Worm (Caenorhabditis elegans) whole organism, late embryonic: ENCODE data around the gene T24D5.1.

Experiments
- ama-1 ChIP-seq: fragments of 150-350 bp; optimal IDR thresholded peaks from 2 replicates; lab custom pipeline; 2014
- ceh-14 ChIP-seq: sonication (generic microtip); optimal IDR thresholded peaks from 2 replicates; lab custom pipeline; 2016; ENCODE audit warnings: missing genotype, missing genetic modification characterization, missing compliant biosample characterization
- elt-4 ChIP-seq: sonication (generic microtip); optimal IDR thresholded peaks from 2 replicates; lab custom pipeline; 2016; ENCODE audit warnings: missing genetic modification characterization, missing compliant biosample characterization
- fax-1 ChIP-seq: sonication (generic microtip); optimal IDR thresholded peaks from 2 replicates; lab custom pipeline; 2016; ENCODE audit warnings: missing genotype, missing genetic modification characterization, missing compliant biosample characterization
- hlh-6 ChIP-seq: sonication (generic microtip); optimal IDR thresholded peaks from 2 replicates; lab custom pipeline; 2016; ENCODE audit warnings: missing genotype, missing genetic modification characterization, missing compliant biosample characterization
- nhr-11 ChIP-seq: fragments of 150-350 bp; optimal IDR thresholded peaks from 2 replicates; lab custom pipeline; 2014; ENCODE audit warnings: missing biosample characterization, missing genetic modification characterization
- nhr-232 ChIP-seq: sonication (generic microtip); optimal IDR thresholded peaks from 2 replicates; lab custom pipeline; 2016; ENCODE audit warnings: missing genetic modification characterization, missing compliant biosample characterization
- pqm-1 ChIP-seq: sonication (generic microtip); optimal IDR thresholded peaks from 2 replicates; lab custom pipeline; 2016; ENCODE audit warnings: missing genetic modification characterization, missing compliant biosample characterization
- sdc-2 ChIP-seq: sonication (generic microtip); optimal IDR thresholded peaks from 2 replicates; lab custom pipeline; 2016; ENCODE audit warnings: missing genotype, missing genetic modification characterization, missing compliant biosample characterization
- unc-55 ChIP-seq: sonication (generic microtip); optimal IDR thresholded peaks from 2 replicates; lab custom pipeline; 2017; ENCODE audit warnings: missing biosample characterization, missing genetic modification reagents, missing genetic modification characterization

DNA sequence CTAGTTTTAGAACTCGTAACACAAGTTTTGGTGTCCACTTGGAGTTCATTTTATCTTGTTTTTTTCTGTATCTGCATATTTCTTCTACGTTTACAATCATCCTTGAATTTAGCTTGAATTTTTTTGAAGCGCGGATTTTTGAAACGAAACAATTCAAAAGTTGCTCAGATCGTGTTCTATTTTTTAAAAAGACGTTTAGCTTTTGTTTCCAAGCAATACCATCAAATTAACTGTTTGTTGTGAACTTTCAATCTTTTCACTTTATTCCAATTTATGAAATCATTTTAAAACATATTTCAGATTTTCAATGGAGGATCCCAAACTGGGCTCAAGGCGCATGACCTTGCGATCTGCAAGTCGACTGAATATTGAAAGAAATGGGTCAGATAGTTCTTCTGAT, 44.6 kb downstream of the T24D5.1 start, which contains the start of gene R09A8.2:
- TF ChIP-seq sdc-2 (tag; lab: Kevin White, UChicago) (no peak), unc-55 (GFP tag; lab: Kevin White, UChicago) (no peak), hlh-6 (tag; lab: Kevin White, UChicago) (no peak), elt-4 (no peak), nhr-232 (no peak), pqm-1 (no peak), ceh-14 (no peak), ama-1 (lab: Kevin White, UChicago) (no peak), nhr-11 (tag; lab: Kevin White, UChicago) (no peak), fax-1 (no peak)
